Fruit fly (Drosophila melanogaster) whole organism, embryonic: ENCODE data around the gene CG5171.

Experiments used
- Atf-2 ChIP-seq: fragments of 200-800 bp; sonication (Bioruptor generic); optimal IDR thresholded peaks from 2 replicates; lab custom pipeline; 2016; ENCODE audit warnings: missing biosample characterization, missing genetic modification characterization
- Blimp-1 ChIP-seq: fragments of 200-800 bp; sonication (Bioruptor generic); optimal IDR thresholded peaks from 3 replicates; lab custom pipeline; 2018; ENCODE audit warnings: missing biosample characterization, missing genetic modification characterization, mild to moderate bottlenecking, moderate library complexity, missing genetic modification reagents
- C15 ChIP-seq: fragments of 200-800 bp; sonication (Bioruptor generic); IDR thresholded peaks from 3 replicates; pipeline ENCODE4 v1.3.6; 2022; ENCODE audit warnings: missing biosample characterization, missing genetic modification characterization
- CG10209 ChIP-seq: fragments of 200-800 bp; sonication (Bioruptor generic); optimal IDR thresholded peaks from 3 replicates; lab custom pipeline; 2017; ENCODE audit warnings: missing biosample characterization, mild to moderate bottlenecking, missing genetic modification characterization, missing genetic modification reagents
- CG11456 ChIP-seq: fragments of 200-800 bp; sonication (Bioruptor generic); IDR thresholded peaks from 3 replicates; pipeline ENCODE4 v1.3.6; 2022; ENCODE audit warnings: missing biosample characterization, missing genetic modification characterization
- CG11695 ChIP-seq: fragments of 200-800 bp; sonication (Bioruptor generic); IDR thresholded peaks from 3 replicates; pipeline ENCODE4 v1.3.6; 2022; ENCODE audit warnings: missing biosample characterization, missing genetic modification characterization
- CG12769 ChIP-seq: fragments of 200-800 bp; sonication (Bioruptor generic); optimal IDR thresholded peaks from 2 replicates; lab custom pipeline; 2019; ENCODE audit warnings: missing biosample characterization, mild to moderate bottlenecking, missing genetic modification characterization, moderate library complexity
- CG13775 ChIP-seq: fragments of 200-800 bp; sonication (Bioruptor generic); optimal IDR thresholded peaks from 3 replicates; lab custom pipeline; 2017; ENCODE audit warnings: missing biosample characterization, mild to moderate bottlenecking, missing genetic modification characterization
- CG14050 ChIP-seq: fragments of 200-800 bp; sonication (Bioruptor generic); IDR thresholded peaks from 3 replicates; pipeline ENCODE4 v1.3.6; 2022; ENCODE audit warnings: missing biosample characterization, missing genetic modification characterization
- CG17359 ChIP-seq: fragments of 200-800 bp; sonication (Bioruptor generic); optimal IDR thresholded peaks from 3 replicates; lab custom pipeline; 2018; ENCODE audit warnings: missing biosample characterization, mild to moderate bottlenecking, missing genetic modification characterization, moderate library complexity
- CG17802 ChIP-seq: fragments of 200-800 bp; sonication (Bioruptor generic); optimal IDR thresholded peaks from 2 replicates; lab custom pipeline; 2018; ENCODE audit warnings: missing biosample characterization, mild to moderate bottlenecking, missing genetic modification characterization, moderate library complexity
- CG30431 ChIP-seq: fragments of 200-800 bp; sonication (Bioruptor generic); optimal IDR thresholded peaks from 2 replicates; lab custom pipeline; 2017; ENCODE audit warnings: missing biosample characterization, missing genetic modification characterization
- CG32772 ChIP-seq: fragments of 200-800 bp; sonication (Bioruptor generic); IDR thresholded peaks from 2 replicates; pipeline ENCODE4 v1.3.6; 2022; ENCODE audit warnings: missing biosample characterization, missing genetic modification characterization
- CG4328 ChIP-seq: fragments of 200-800 bp; sonication (Bioruptor generic); optimal IDR thresholded peaks from 3 replicates; lab custom pipeline; 2017; ENCODE audit warnings: missing biosample characterization, missing genetic modification reagents, missing genetic modification characterization
- CG4617 ChIP-seq: fragments of 200-800 bp; sonication (Bioruptor generic); optimal IDR thresholded peaks from 3 replicates; lab custom pipeline; 2016; ENCODE audit warnings: missing biosample characterization, missing genetic modification characterization, borderline replicate concordance
- CG5180 ChIP-seq: fragments of 200-800 bp; sonication (Bioruptor generic); optimal IDR thresholded peaks from 3 replicates; lab custom pipeline; 2017; ENCODE audit warnings: missing biosample characterization, missing genetic modification characterization, mild to moderate bottlenecking, moderate library complexity, missing genetic modification reagents
- CG8089 ChIP-seq: fragments of 200-800 bp; sonication (Bioruptor generic); optimal IDR thresholded peaks from 3 replicates; lab custom pipeline; 2016; ENCODE audit warnings: missing biosample characterization, missing genetic modification characterization
- CG8388 ChIP-seq: fragments of 200-800 bp; sonication (Bioruptor generic); optimal IDR thresholded peaks from 2 replicates; lab custom pipeline; 2019; ENCODE audit warnings: missing biosample characterization, mild to moderate bottlenecking, missing genetic modification characterization, moderate library complexity
- Camta ChIP-seq: fragments of 200-800 bp; sonication (Bioruptor generic); optimal IDR thresholded peaks from 2 replicates; lab custom pipeline; 2016; ENCODE audit warnings: missing biosample characterization, missing genetic modification characterization
- Chrac-16 ChIP-seq: fragments of 200-800 bp; sonication (Bioruptor generic); optimal IDR thresholded peaks from 3 replicates; lab custom pipeline; 2016; ENCODE audit warnings: missing biosample characterization, missing genetic modification characterization
- CkIIα-i1 ChIP-seq: fragments of 200-800 bp; sonication (Bioruptor generic); IDR thresholded peaks from 2 replicates; pipeline ENCODE4 v1.3.6; 2022; ENCODE audit warnings: missing biosample characterization, missing genetic modification characterization
- CrebB ChIP-seq: fragments of 200-800 bp; sonication (Bioruptor generic); optimal IDR thresholded peaks from 3 replicates; lab custom pipeline; 2018; ENCODE audit warnings: missing biosample characterization, mild to moderate bottlenecking, missing genetic modification characterization
- Dek ChIP-seq: fragments of 200-800 bp; sonication (Bioruptor generic); optimal IDR thresholded peaks from 3 replicates; lab custom pipeline; 2019; ENCODE audit warnings: missing biosample characterization, mild to moderate bottlenecking, missing genetic modification characterization, moderate library complexity
- Hand ChIP-seq: fragments of 200-800 bp; sonication (Bioruptor generic); optimal IDR thresholded peaks from 2 replicates; lab custom pipeline; 2017; ENCODE audit warnings: mild to moderate bottlenecking, missing biosample characterization, missing genetic modification reagents, missing genetic modification characterization
- Hr78 ChIP-seq, 2 experiments: fragments of 200-800 bp in 1 of 2; fragments of >200 bp in 1 of 2; sonication (Bioruptor generic) in 1 of 2; optimal IDR thresholded peaks; 2 replicates each; lab custom pipeline; 2017 to 2019; ENCODE audit warnings: missing biosample characterization in 2 of 2, missing genetic modification characterization in 2 of 2, mild to moderate bottlenecking in 1 of 2, moderate library complexity in 1 of 2
- Jarid2 ChIP-seq: fragments of 200-800 bp; sonication (Bioruptor generic); optimal IDR thresholded peaks from 3 replicates; lab custom pipeline; 2017; ENCODE audit warnings: mild to moderate bottlenecking, missing biosample characterization, missing genetic modification reagents, missing genetic modification characterization
- Kr ChIP-seq: fragments of 200-800 bp; sonication (Bioruptor generic); optimal IDR thresholded peaks from 2 replicates; lab custom pipeline; 2017; ENCODE audit warnings: missing biosample characterization, mild to moderate bottlenecking, missing genetic modification characterization
- MBD-R2 ChIP-seq: fragments of 200-800 bp; sonication (Bioruptor generic); IDR thresholded peaks from 2 replicates; pipeline ENCODE4 v1.3.6; 2022; ENCODE audit warnings: missing biosample characterization, missing genetic modification characterization
- Mad ChIP-seq: fragments of 200-800 bp; sonication (Bioruptor generic); optimal IDR thresholded peaks from 2 replicates; lab custom pipeline; 2016; ENCODE audit warnings: missing biosample characterization, missing genetic modification characterization
- Myb ChIP-seq: fragments of 200-800 bp; sonication (Bioruptor generic); optimal IDR thresholded peaks from 2 replicates; lab custom pipeline; 2016; ENCODE audit warnings: missing biosample characterization, missing genetic modification characterization
- Sox100B ChIP-seq: fragments of 200-800 bp; sonication (Bioruptor generic); optimal IDR thresholded peaks from 3 replicates; lab custom pipeline; 2018; ENCODE audit warnings: missing biosample characterization, mild to moderate bottlenecking, missing genetic modification characterization
- Trl ChIP-seq, 3 experiments: fragments of >200 bp in 2 of 3; fragments of 200-800 bp in 1 of 3; sonication (Bioruptor generic) in 1 of 3; optimal IDR thresholded peaks; 2 replicates in 1 of 3; 3 replicates in 2 of 3; lab custom pipeline; 2016 to 2017; ENCODE audit warnings: missing biosample characterization in 1 of 3, missing genetic modification characterization in 1 of 3
- ase ChIP-seq: fragments of 200-800 bp; sonication (Bioruptor generic); IDR thresholded peaks from 3 replicates; pipeline ENCODE4 v1.3.6; 2022; ENCODE audit warnings: missing biosample characterization, missing genetic modification characterization
- ash1 ChIP-seq: fragments of 200-800 bp; sonication (Bioruptor generic); optimal IDR thresholded peaks from 2 replicates; lab custom pipeline; 2018; ENCODE audit warnings: missing biosample characterization, mild to moderate bottlenecking, missing genetic modification characterization
- ato ChIP-seq: fragments of 200-800 bp; sonication (Bioruptor generic); IDR thresholded peaks from 2 replicates; pipeline ENCODE4 v1.3.6; 2022; ENCODE audit warnings: missing biosample characterization, missing genetic modification characterization; ENCODE audit not compliant: partially characterized antibody
- bsh ChIP-seq, 2 experiments: fragments of 200-800 bp; sonication (Bioruptor generic); optimal IDR thresholded peaks; 2 replicates each; lab custom pipeline; 2017 to 2018; ENCODE audit warnings: mild to moderate bottlenecking in 2 of 2, missing biosample characterization in 2 of 2, missing genetic modification characterization in 2 of 2, moderate library complexity in 1 of 2
- cg ChIP-seq: fragments of 200-800 bp; sonication (Bioruptor generic); optimal IDR thresholded peaks from 3 replicates; lab custom pipeline; 2019; ENCODE audit warnings: missing biosample characterization, mild to moderate bottlenecking, missing genetic modification characterization, moderate library complexity
- her ChIP-seq: fragments of 200-800 bp; sonication (Bioruptor generic); optimal IDR thresholded peaks from 2 replicates; lab custom pipeline; 2016; ENCODE audit warnings: missing biosample characterization, missing genetic modification characterization
- ind ChIP-seq: fragments of 200-800 bp; sonication (Bioruptor generic); optimal IDR thresholded peaks from 3 replicates; lab custom pipeline; 2016; ENCODE audit warnings: missing biosample characterization, missing genetic modification characterization
- knrl ChIP-seq: fragments of 200-800 bp; sonication (Bioruptor generic); IDR thresholded peaks from 3 replicates; pipeline ENCODE4 v1.3.6; 2022; ENCODE audit warnings: missing biosample characterization, missing genetic modification characterization; ENCODE audit not compliant: partially characterized antibody
- lmd ChIP-seq: fragments of 200-800 bp; sonication (Bioruptor generic); IDR thresholded peaks from 2 replicates; pipeline ENCODE4 v1.3.6; 2022; ENCODE audit warnings: missing biosample characterization, missing genetic modification characterization
- nerfin-1 ChIP-seq: fragments of 200-800 bp; sonication (Bioruptor generic); optimal IDR thresholded peaks from 3 replicates; lab custom pipeline; 2019; ENCODE audit warnings: missing biosample characterization, mild to moderate bottlenecking, missing genetic modification characterization, moderate library complexity
- nmo ChIP-seq: fragments of 200-800 bp; sonication (Bioruptor generic); optimal IDR thresholded peaks from 2 replicates; lab custom pipeline; 2018; ENCODE audit warnings: missing biosample characterization, mild to moderate bottlenecking, missing genetic modification characterization, moderate library complexity
- onecut ChIP-seq: fragments of 200-800 bp; sonication (Bioruptor generic); IDR thresholded peaks from 2 replicates; pipeline ENCODE4 v1.3.6; 2022; ENCODE audit warnings: missing biosample characterization, missing genetic modification characterization
- repo ChIP-seq: fragments of 200-800 bp; sonication (Bioruptor generic); optimal IDR thresholded peaks from 2 replicates; lab custom pipeline; 2016; ENCODE audit warnings: missing biosample characterization, missing genetic modification characterization
- ro ChIP-seq: fragments of 200-800 bp; sonication (Bioruptor generic); IDR thresholded peaks from 2 replicates; pipeline ENCODE4 v1.3.6; 2022; ENCODE audit warnings: missing biosample characterization, missing genetic modification characterization
- trh ChIP-seq: fragments of 200-800 bp; sonication (Bioruptor generic); optimal IDR thresholded peaks from 2 replicates; lab custom pipeline; 2016; ENCODE audit warnings: missing biosample characterization, missing genetic modification characterization
- unc-4 ChIP-seq: fragments of 200-800 bp; sonication (Bioruptor generic); IDR thresholded peaks from 2 replicates; pipeline ENCODE4 v1.3.6; 2022; ENCODE audit warnings: missing biosample characterization, missing genetic modification characterization; ENCODE audit not compliant: partially characterized antibody

CG5171 gene

dm6 chr2L:7387813-7388558, 13.1 kb upstream of the CG5171 start, which contains the start of the genes CG5149 and gudu (continued):
- no peak for TF ChIP-seq CG5180 (GFP tag; lab: Kevin White, UChicago)
- TF ChIP-seq Blimp-1 (GFP tag; lab: Kevin White, UChicago): peak; percentile 13
- 0 out of 2 replicates have a peak, but pooled peaks have one; percentile 28 for TF ChIP-seq CG32772 (GFP tag; lab: Robert Waterston, UW)
- no peak for TF ChIP-seq CG10209 (GFP tag; lab: Kevin White, UChicago)
- peak; percentile 62 for TF ChIP-seq nerfin-1 (tag; lab: Kevin White, UChicago)
- TF ChIP-seq knrl (GFP tag; lab: Robert Waterston, UW): peak; percentile 88
- no peak for TF ChIP-seq Sox100B (GFP tag; lab: Kevin White, UChicago)
- no peak for TF ChIP-seq CG8089 (GFP tag; lab: Kevin White, UChicago)
- TF ChIP-seq CG4328 (GFP tag; lab: Kevin White, UChicago): no peak
- TF ChIP-seq Trl (optimal IDR thresholded peaks at IDR 0.05; lab: Kevin White, UChicago): no peak
- no peak for TF ChIP-seq Trl (GFP tag; optimal IDR thresholded peaks at IDR 0.05; lab: Kevin White, UChicago)
- no peak for TF ChIP-seq CG11456 (GFP tag; lab: Robert Waterston, UW)
- no peak for TF ChIP-seq onecut (GFP tag; lab: Robert Waterston, UW)
- no peak for TF ChIP-seq repo
- peak; percentile 84 for TF ChIP-seq MBD-R2 (GFP tag; lab: Robert Waterston, UW)
- TF ChIP-seq Hand (GFP tag; lab: Kevin White, UChicago): no peak
- TF ChIP-seq CG11695 (GFP tag; lab: Robert Waterston, UW): no peak
- peak; percentile 84 for TF ChIP-seq ato (GFP tag; lab: Robert Waterston, UW)
- no peak for TF ChIP-seq trh
- no peak for TF ChIP-seq Dek (tag; lab: Kevin White, UChicago)
- TF ChIP-seq CkIIα-i1 (GFP tag; lab: Robert Waterston, UW): no peak
- no peak for TF ChIP-seq CG30431 (GFP tag; lab: Kevin White, UChicago)
- TF ChIP-seq Jarid2 (GFP tag; lab: Kevin White, UChicago): peak; percentile 26
- TF ChIP-seq CG8388 (GFP tag; lab: Kevin White, UChicago): no peak
- TF ChIP-seq CrebB (tag; lab: Kevin White, UChicago): peak; percentile 49
- TF ChIP-seq Hr78 (GFP tag; optimal IDR thresholded peaks at IDR 0.05; lab: Kevin White, UChicago): peak in 1 of 2 experiments; percentile 90
- TF ChIP-seq cg (GFP tag; lab: Kevin White, UChicago): no peak
- no peak for TF ChIP-seq CG17802 (tag; lab: Kevin White, UChicago)
- no peak for TF ChIP-seq CG12769 (tag; lab: Kevin White, UChicago)
- TF ChIP-seq ind: no peak
- TF ChIP-seq ro (GFP tag; lab: Robert Waterston, UW): no peak
- no peak for TF ChIP-seq C15 (GFP tag; lab: Robert Waterston, UW)
- TF ChIP-seq CG14050 (GFP tag; lab: Robert Waterston, UW): no peak
- peak; percentile 7 for TF ChIP-seq nmo (GFP tag; lab: Kevin White, UChicago)
- TF ChIP-seq ash1 (GFP tag; lab: Kevin White, UChicago): no peak
- no peak for TF ChIP-seq lmd (GFP tag; lab: Robert Waterston, UW)
- peak; percentile 58 for TF ChIP-seq CG4617 (GFP tag; lab: Kevin White, UChicago)
- TF ChIP-seq unc-4 (GFP tag; lab: Robert Waterston, UW): peak; percentile 88
- no peak for TF ChIP-seq Kr
- no peak for TF ChIP-seq Chrac-16
- peak; percentile 78 for TF ChIP-seq CG13775 (GFP tag; lab: Kevin White, UChicago)
- TF ChIP-seq Mad (GFP tag; lab: Kevin White, UChicago): no peak
- TF ChIP-seq Camta (GFP tag; lab: Kevin White, UChicago): no peak
- peak; percentile 46 for TF ChIP-seq Myb (GFP tag; lab: Kevin White, UChicago)
- no peak for TF ChIP-seq bsh (GFP tag; optimal IDR thresholded peaks at IDR 0.05; lab: Kevin White, UChicago)
- TF ChIP-seq ase (GFP tag; lab: Robert Waterston, UW): no peak
- TF ChIP-seq her (GFP tag; lab: Kevin White, UChicago): peak; percentile 2
- no peak for TF ChIP-seq Atf-2 (GFP tag; lab: Kevin White, UChicago)
- TF ChIP-seq CG17359 (tag; lab: Kevin White, UChicago): no peak
